Worm (Caenorhabditis elegans) whole organism, early embryonic: Measurements from ENCODE around the gene cyp-33C2.

Experiments
- B0310.2 ChIP-seq: sonication (generic microtip); optimal IDR thresholded peaks from 2 replicates; lab custom pipeline; 2016; ENCODE audit warnings: mild to moderate bottlenecking, missing genetic modification characterization, missing compliant biosample characterization
- F13C5.2 ChIP-seq: sonication (generic microtip); optimal IDR thresholded peaks from 2 replicates; lab custom pipeline; 2017; ENCODE audit warnings: mild to moderate bottlenecking, missing genetic modification characterization, inconsistent platforms, missing compliant biosample characterization
- aly-1 ChIP-seq: sonication (generic microtip); optimal IDR thresholded peaks from 2 replicates; lab custom pipeline; 2016; ENCODE audit warnings: missing genetic modification characterization, missing compliant biosample characterization
- ama-1 ChIP-seq: fragments of 150-350 bp; optimal IDR thresholded peaks from 2 replicates; lab custom pipeline; 2014
- ceh-13 ChIP-seq: fragments of 200-800 bp; sonication (Bioruptor generic); optimal IDR thresholded peaks from 2 replicates; lab custom pipeline; 2018; ENCODE audit warnings: mild to moderate bottlenecking, missing genetic modification characterization, missing compliant biosample characterization
- ceh-36 ChIP-seq: sonication (generic microtip); optimal IDR thresholded peaks from 2 replicates; lab custom pipeline; 2016; ENCODE audit warnings: missing genetic modification characterization, inconsistent platforms, missing compliant biosample characterization
- ets-7 ChIP-seq: sonication (generic microtip); optimal IDR thresholded peaks from 2 replicates; lab custom pipeline; 2016; ENCODE audit warnings: missing genotype, missing genetic modification characterization, missing compliant biosample characterization
- flt-1 ChIP-seq: fragments of 200-800 bp; sonication (Bioruptor generic); IDR thresholded peaks from 2 replicates; pipeline ENCODE4 v1.3.6; 2022; ENCODE audit warnings: missing genetic modification characterization, missing compliant biosample characterization
- hmbx-1 ChIP-seq: sonication (generic microtip); optimal IDR thresholded peaks from 2 replicates; lab custom pipeline; 2016; ENCODE audit warnings: mild to moderate bottlenecking, missing genetic modification characterization, missing compliant biosample characterization
- hmg-4 ChIP-seq: fragments of 200-800 bp; sonication (Bioruptor generic); optimal IDR thresholded peaks from 2 replicates; lab custom pipeline; 2018; ENCODE audit warnings: mild to moderate bottlenecking, missing genetic modification characterization, missing compliant biosample characterization
- hnd-1 ChIP-seq: sonication (generic microtip); optimal IDR thresholded peaks from 2 replicates; lab custom pipeline; 2016; ENCODE audit warnings: missing genetic modification characterization, missing compliant biosample characterization
- pes-1 ChIP-seq: fragments of 200-800 bp; sonication (Bioruptor generic); IDR thresholded peaks from 2 replicates; pipeline ENCODE4 v1.3.6; 2022; ENCODE audit warnings: missing genetic modification reagents, missing genetic modification characterization, missing compliant biosample characterization
- scrt-1 ChIP-seq: fragments of 200-800 bp; sonication (Bioruptor generic); IDR thresholded peaks from 2 replicates; pipeline ENCODE4 v1.3.6; 2022; ENCODE audit warnings: missing genetic modification characterization, missing compliant biosample characterization
- sea-1 ChIP-seq: fragments of 200-800 bp; sonication (Bioruptor generic); conservative IDR thresholded peaks from 2 replicates; pipeline ENCODE4 v1.3.6; 2022; ENCODE audit warnings: missing genetic modification characterization, missing compliant biosample characterization
- tbx-11 ChIP-seq: fragments of 200-800 bp; sonication (Bioruptor generic); IDR thresholded peaks from 2 replicates; pipeline ENCODE4 v1.3.6; 2022; ENCODE audit warnings: missing genetic modification characterization, missing compliant biosample characterization
- tbx-37 ChIP-seq: fragments of 200-800 bp; sonication (Bioruptor generic); conservative IDR thresholded peaks from 2 replicates; pipeline ENCODE4 v1.3.6; 2022; ENCODE audit warnings: missing genetic modification reagents, missing genetic modification characterization, missing compliant biosample characterization
- tra-4 ChIP-seq: sonication (generic microtip); optimal IDR thresholded peaks from 2 replicates; lab custom pipeline; 2017; ENCODE audit warnings: missing genetic modification characterization, missing compliant biosample characterization

Gene cyp-33C2

ce11 chrV:2215352-2215751 is 32.1 kb downstream of the cyp-33C2 start, which contains the start of gene nstp-8:
Gene nstp-8 (plus strand): TSS chrV:2215652.
- TF ChIP-seq aly-1 (tag; lab: Kevin White, UChicago) (no peak), hmbx-1 (no peak), ama-1 (lab: Kevin White, UChicago) (no peak), ceh-36 (tag; lab: Kevin White, UChicago) (no peak), hmg-4 (GFP tag; lab: Kevin White, UChicago) (no peak), ceh-13 (GFP tag; lab: Kevin White, UChicago) (no peak), tbx-37 (GFP tag; lab: Robert Waterston, UW) (no peak), tbx-11 (GFP tag; lab: Robert Waterston, UW) (no peak), F13C5.2 (tag; lab: Kevin White, UChicago) (no peak), ets-7 (tag; lab: Kevin White, UChicago) (no peak), flt-1 (GFP tag; lab: Robert Waterston, UW) (no peak), B0310.2 (no peak), pes-1 (GFP tag; lab: Robert Waterston, UW) (no peak), hnd-1 (tag; lab: Kevin White, UChicago) (no peak), sea-1 (GFP tag; lab: Robert Waterston, UW) (no peak), scrt-1 (GFP tag; lab: Robert Waterston, UW) (no peak)

- TF ChIP-seq ets-7 (tag; lab: Kevin White, UChicago) (no peak), pes-1 (GFP tag; lab: Robert Waterston, UW) (no peak), ama-1 (lab: Kevin White, UChicago) (no peak), flt-1 (GFP tag; lab: Robert Waterston, UW) (no peak), ceh-13 (GFP tag; lab: Kevin White, UChicago) (no peak), B0310.2 (no peak), hmg-4 (GFP tag; lab: Kevin White, UChicago) (no peak), ceh-36 (tag; lab: Kevin White, UChicago) (no peak), tbx-11 (GFP tag; lab: Robert Waterston, UW) (no peak)
Observed at ce11 chrV:2216927-2217326, 33.6 kb downstream of the cyp-33C2 start.

- TF ChIP-seq tra-4 (tag; lab: Kevin White, UChicago) (no peak), F13C5.2 (tag; lab: Kevin White, UChicago) (no peak), hmg-4 (GFP tag; lab: Kevin White, UChicago) (no peak), tbx-37 (GFP tag; lab: Robert Waterston, UW) (no peak), sea-1 (GFP tag; lab: Robert Waterston, UW) (no peak), ets-7 (tag; lab: Kevin White, UChicago) (no peak), flt-1 (GFP tag; lab: Robert Waterston, UW) (no peak)
Observed at ce11 chrV:2218803-2219202, 35.5 kb downstream of the cyp-33C2 start, which contains the start of gene nhr-56. Gene nhr-56 (plus strand): TSS chrV:2219004.

- TF ChIP-seq ets-7 (tag; lab: Kevin White, UChicago) = no peak
Observed at ce11 chrV:2221764-2222163, 38.5 kb downstream of the cyp-33C2 start, which contains the start of gene nhr-128. Gene nhr-128 (plus strand): TSS chrV:2222064.

ce11 chrV:2225130-2225529 is 41.8 kb downstream of the cyp-33C2 start, which contains the start of gene nhr-103:
Gene nhr-103 (plus strand): TSS chrV:2225430.
- TF ChIP-seq scrt-1 (GFP tag; lab: Robert Waterston, UW) (no peak), pes-1 (GFP tag; lab: Robert Waterston, UW) (no peak), sea-1 (GFP tag; lab: Robert Waterston, UW) (no peak), aly-1 (tag; lab: Kevin White, UChicago) (no peak), flt-1 (GFP tag; lab: Robert Waterston, UW) (no peak), ceh-36 (tag; lab: Kevin White, UChicago) (no peak), hmbx-1 (no peak), tra-4 (tag; lab: Kevin White, UChicago) (no peak), hnd-1 (tag; lab: Kevin White, UChicago) (no peak), ama-1 (lab: Kevin White, UChicago) (no peak), tbx-37 (GFP tag; lab: Robert Waterston, UW) (no peak), B0310.2 (no peak), ceh-13 (GFP tag; lab: Kevin White, UChicago) (no peak), hmg-4 (GFP tag; lab: Kevin White, UChicago) (no peak), ets-7 (tag; lab: Kevin White, UChicago) (no peak), F13C5.2 (tag; lab: Kevin White, UChicago) (no peak), tbx-11 (GFP tag; lab: Robert Waterston, UW) (no peak)

ce11 chrV:2226903-2227302 is 43.6 kb downstream of the cyp-33C2 start, which contains the start of gene nhr-18:
Gene nhr-18 (plus strand): TSS chrV:2227203.
- TF ChIP-seq scrt-1 (GFP tag; lab: Robert Waterston, UW) (no peak), pes-1 (GFP tag; lab: Robert Waterston, UW) (no peak), B0310.2 (no peak), tra-4 (tag; lab: Kevin White, UChicago) (no peak), sea-1 (GFP tag; lab: Robert Waterston, UW) (no peak), ceh-36 (tag; lab: Kevin White, UChicago) (no peak), hnd-1 (tag; lab: Kevin White, UChicago) (no peak), ama-1 (lab: Kevin White, UChicago) (no peak), ceh-13 (GFP tag; lab: Kevin White, UChicago) (no peak), hmg-4 (GFP tag; lab: Kevin White, UChicago) (no peak), tbx-11 (GFP tag; lab: Robert Waterston, UW) (no peak), tbx-37 (GFP tag; lab: Robert Waterston, UW) (no peak), flt-1 (GFP tag; lab: Robert Waterston, UW) (no peak), F13C5.2 (tag; lab: Kevin White, UChicago) (no peak), aly-1 (tag; lab: Kevin White, UChicago) (no peak)

ce11 chrV:2228781-2229180 is 45.5 kb downstream of the cyp-33C2 start, which contains the start of gene nhr-126:
Gene nhr-126 (plus strand): TSS chrV:2229081.
- TF ChIP-seq hnd-1 (tag; lab: Kevin White, UChicago) = no peak
- no peak for TF ChIP-seq tra-4 (tag; lab: Kevin White, UChicago)
- TF ChIP-seq pes-1 (GFP tag; lab: Robert Waterston, UW) = no peak
- no peak for TF ChIP-seq ceh-36 (tag; lab: Kevin White, UChicago)
- TF ChIP-seq sea-1 (GFP tag; lab: Robert Waterston, UW) = no peak
- TF ChIP-seq tbx-11 (GFP tag; lab: Robert Waterston, UW) = no peak
- no peak for TF ChIP-seq hmg-4 (GFP tag; lab: Kevin White, UChicago)
- no peak for TF ChIP-seq tbx-37 (GFP tag; lab: Robert Waterston, UW)
- no peak for TF ChIP-seq scrt-1 (GFP tag; lab: Robert Waterston, UW)
- TF ChIP-seq flt-1 (GFP tag; lab: Robert Waterston, UW) = no peak
- no peak for TF ChIP-seq ets-7 (tag; lab: Kevin White, UChicago)
- no peak for TF ChIP-seq ceh-13 (GFP tag; lab: Kevin White, UChicago)
- TF ChIP-seq hmbx-1 = no peak
- no peak for TF ChIP-seq ama-1 (lab: Kevin White, UChicago)
- no peak for TF ChIP-seq F13C5.2 (tag; lab: Kevin White, UChicago)
- TF ChIP-seq B0310.2 = no peak
- no peak for TF ChIP-seq aly-1 (tag; lab: Kevin White, UChicago)
